Worm (Caenorhabditis elegans) whole organism, L2 larva: Measurements from ENCODE around the gene srh-184.

Experiments used
- C34F6.9 ChIP-seq: fragments of 150-350 bp; optimal IDR thresholded peaks from 2 replicates; lab custom pipeline; 2014; ENCODE audit warnings: missing biosample characterization, missing genetic modification characterization
- Y55F3AM.14 ChIP-seq: fragments of 200-800 bp; sonication (Bioruptor generic); optimal IDR thresholded peaks from 2 replicates; lab custom pipeline; 2018; ENCODE audit warnings: mild to moderate bottlenecking, missing genetic modification characterization, missing compliant biosample characterization
- ZK546.5 ChIP-seq: sonication (generic microtip); optimal IDR thresholded peaks from 2 replicates; lab custom pipeline; 2017; ENCODE audit warnings: missing biosample characterization, missing genetic modification characterization
- alr-1 ChIP-seq: fragments of 150-350 bp; optimal IDR thresholded peaks from 2 replicates; lab custom pipeline; 2014; ENCODE audit warnings: missing biosample characterization, missing genetic modification characterization
- aly-2 ChIP-seq: fragments of 150-350 bp; optimal IDR thresholded peaks from 2 replicates; lab custom pipeline; 2014; ENCODE audit warnings: missing biosample characterization, missing genetic modification characterization
- ama-1 ChIP-seq: fragments of 150-350 bp; optimal IDR thresholded peaks from 2 replicates; lab custom pipeline; 2018; ENCODE audit warnings: inconsistent platforms
- blmp-1 ChIP-seq: sonication (generic microtip); optimal IDR thresholded peaks from 2 replicates; lab custom pipeline; 2017; ENCODE audit warnings: missing genetic modification characterization, mild to moderate bottlenecking, missing compliant biosample characterization, antibody characterized with exemption, moderate library complexity; ENCODE audit not compliant: insufficient read depth
- ceh-16 ChIP-seq: fragments of 150-350 bp; optimal IDR thresholded peaks from 2 replicates; lab custom pipeline; 2014; ENCODE audit warnings: missing biosample characterization, missing genetic modification characterization
- ceh-82 ChIP-seq: fragments of 150-350 bp; optimal IDR thresholded peaks from 2 replicates; lab custom pipeline; 2014; ENCODE audit warnings: missing biosample characterization, missing genetic modification characterization
- crh-2 ChIP-seq: sonication (generic microtip); optimal IDR thresholded peaks from 2 replicates; lab custom pipeline; 2017; ENCODE audit warnings: missing biosample characterization, missing genetic modification characterization
- egl-27 ChIP-seq: sonication (generic microtip); optimal IDR thresholded peaks from 3 replicates; lab custom pipeline; 2017; ENCODE audit warnings: missing biosample characterization, missing genetic modification reagents, missing genetic modification characterization
- elt-1 ChIP-seq: fragments of 150-350 bp; optimal IDR thresholded peaks from 2 replicates; lab custom pipeline; 2014; ENCODE audit warnings: missing biosample characterization, missing genetic modification characterization
- elt-3 ChIP-seq: sonication (generic microtip); optimal IDR thresholded peaks from 2 replicates; lab custom pipeline; 2017; ENCODE audit warnings: missing biosample characterization, missing genetic modification characterization
- gmeb-1 ChIP-seq: fragments of 150-350 bp; optimal IDR thresholded peaks from 2 replicates; lab custom pipeline; 2014; ENCODE audit warnings: missing biosample characterization, missing genetic modification characterization
- lin-11 ChIP-seq: fragments of 150-350 bp; sonication (generic microtip); optimal IDR thresholded peaks from 2 replicates; lab custom pipeline; 2014; ENCODE audit warnings: missing biosample characterization, missing genetic modification characterization, inconsistent platforms, mixed read lengths
- lin-39 ChIP-seq: fragments of 150-350 bp; optimal IDR thresholded peaks from 2 replicates; lab custom pipeline; 2014; ENCODE audit warnings: missing biosample characterization, missing genetic modification reagents, missing genetic modification characterization
- lsy-2 ChIP-seq, 2 experiments: fragments of 150-350 bp in 1 of 2; sonication (generic microtip) in 1 of 2; optimal IDR thresholded peaks; 2 replicates each; lab custom pipeline; 2014 to 2017; ENCODE audit warnings: missing biosample characterization in 2 of 2, missing genetic modification characterization in 2 of 2
- mab-5 ChIP-seq: fragments of 150-350 bp; optimal IDR thresholded peaks from 2 replicates; lab custom pipeline; 2014; ENCODE audit warnings: missing biosample characterization, missing genetic modification characterization
- mbf-1 ChIP-seq: sonication (generic microtip); optimal IDR thresholded peaks from 2 replicates; lab custom pipeline; 2017; ENCODE audit warnings: missing biosample characterization, missing genetic modification characterization
- mdl-1 ChIP-seq, 2 experiments: fragments of 150-350 bp in 1 of 2; sonication (generic microtip) in 1 of 2; optimal IDR thresholded peaks; 2 replicates each; lab custom pipeline; 2017; ENCODE audit warnings: missing biosample characterization in 2 of 2, missing genetic modification characterization in 2 of 2
- nhr-12 ChIP-seq: fragments of 150-350 bp; optimal IDR thresholded peaks from 2 replicates; lab custom pipeline; 2014; ENCODE audit warnings: missing biosample characterization, missing genetic modification characterization
- nhr-21 ChIP-seq: fragments of 150-350 bp; optimal IDR thresholded peaks from 2 replicates; lab custom pipeline; 2014; ENCODE audit warnings: missing biosample characterization, missing genetic modification characterization
- nhr-237 ChIP-seq: fragments of 150-350 bp; optimal IDR thresholded peaks from 2 replicates; lab custom pipeline; 2014; ENCODE audit warnings: missing biosample characterization, missing genetic modification characterization
- nhr-25 ChIP-seq: fragments of 150-350 bp; sonication (generic microtip); optimal IDR thresholded peaks from 3 replicates; lab custom pipeline; 2014; ENCODE audit warnings: missing biosample characterization, missing genetic modification characterization
- nhr-6 ChIP-seq: fragments of 150-350 bp; optimal IDR thresholded peaks from 2 replicates; lab custom pipeline; 2014; ENCODE audit warnings: missing biosample characterization, missing genetic modification characterization
- peb-1 ChIP-seq: fragments of 150-350 bp; optimal IDR thresholded peaks from 2 replicates; lab custom pipeline; 2014; ENCODE audit warnings: missing biosample characterization, missing genetic modification characterization
- skn-1 ChIP-seq: sonication (generic microtip); optimal IDR thresholded peaks from 2 replicates; lab custom pipeline; 2017; ENCODE audit warnings: missing biosample characterization, missing genetic modification characterization
- sma-3 ChIP-seq: sonication (generic microtip); optimal IDR thresholded peaks from 2 replicates; lab custom pipeline; 2016; ENCODE audit warnings: missing genetic modification reagents, missing genetic modification characterization, missing compliant biosample characterization
- sma-9 ChIP-seq, 2 experiments: fragments of 150-350 bp in 1 of 2; sonication (generic microtip) in 1 of 2; optimal IDR thresholded peaks; 2 replicates each; lab custom pipeline; 2014 to 2016; ENCODE audit warnings: missing genetic modification characterization in 2 of 2, mild to moderate bottlenecking in 1 of 2, missing biosample characterization in 1 of 2, missing compliant biosample characterization in 1 of 2, missing genetic modification reagents in 1 of 2, moderate library complexity in 1 of 2
- unc-39 ChIP-seq: fragments of 150-350 bp; optimal IDR thresholded peaks from 2 replicates; lab custom pipeline; 2014; ENCODE audit warnings: missing biosample characterization, missing genetic modification characterization
- unc-55 ChIP-seq: fragments of 150-350 bp; sonication (generic microtip); optimal IDR thresholded peaks from 3 replicates; lab custom pipeline; 2014; ENCODE audit warnings: missing biosample characterization, missing genetic modification reagents, missing genetic modification characterization
- unc-62 ChIP-seq: fragments of 150-350 bp; optimal IDR thresholded peaks from 2 replicates; lab custom pipeline; 2014; ENCODE audit warnings: missing biosample characterization, missing genetic modification reagents, missing genetic modification characterization
- zag-1 ChIP-seq: fragments of 150-350 bp; optimal IDR thresholded peaks from 2 replicates; lab custom pipeline; 2014; ENCODE audit warnings: missing biosample characterization, missing genetic modification characterization
- ztf-1 ChIP-seq: fragments of 200-800 bp; sonication (Bioruptor generic); conservative IDR thresholded peaks from 2 replicates; pipeline ENCODE4 v1.3.6; 2022; ENCODE audit warnings: missing genetic modification characterization, missing compliant biosample characterization
- ztf-11 ChIP-seq: sonication (generic microtip); optimal IDR thresholded peaks from 2 replicates; lab custom pipeline; 2017; ENCODE audit warnings: missing biosample characterization, missing genetic modification characterization
- ztf-4 ChIP-seq: fragments of 150-350 bp; optimal IDR thresholded peaks from 2 replicates; lab custom pipeline; 2014; ENCODE audit warnings: missing biosample characterization, missing genetic modification characterization

srh-184 gene

ce11 chrV:10771390-10771789 is 26.6 kb downstream of the srh-184 start, which contains the start of gene D1054.3:
D1054.3 (plus strand) TSS chrV:10771451.
- TF ChIP-seq crh-2 (no peak), nhr-6 (no peak), Y55F3AM.14 (no peak), ceh-16 (tag; lab: Kevin White, UChicago) (no peak), sma-9 (GFP tag; optimal IDR thresholded peaks at IDR 0.05; lab: Kevin White, UChicago) (no peak), sma-9 (tag; optimal IDR thresholded peaks at IDR 0.05; lab: Kevin White, UChicago) (no peak), nhr-21 (tag; lab: Kevin White, UChicago) (no peak), sma-3 (no peak), mbf-1 (tag; lab: Kevin White, UChicago) (no peak), C34F6.9 (tag; lab: Kevin White, UChicago) (no peak), lin-39 (no peak), zag-1 (tag; lab: Kevin White, UChicago) (no peak), ceh-82 (no peak)

- peak; percentile 81 for TF ChIP-seq skn-1
- TF ChIP-seq ztf-4 (tag; lab: Kevin White, UChicago): no peak
- TF ChIP-seq lsy-2 (tag; optimal IDR thresholded peaks at IDR 0.05; lab: Kevin White, UChicago): peak in 1 of 2 experiments; percentile 36
- peak; percentile 50 for TF ChIP-seq C34F6.9 (tag; lab: Kevin White, UChicago)
- TF ChIP-seq unc-39 (tag; lab: Kevin White, UChicago): no peak
- peak; percentile 24 for TF ChIP-seq crh-2
- TF ChIP-seq mab-5: no peak
- no peak for TF ChIP-seq elt-3 (tag; lab: Kevin White, UChicago)
- TF ChIP-seq nhr-25 (tag; lab: Kevin White, UChicago): no peak
- TF ChIP-seq, all 48 proteins: peak for 4
Observed at ce11 chrV:10770026-10770425, 28.0 kb downstream of the srh-184 start, which contains the start of the genes D1054.1 and pas-2. D1054.1 (minus strand) TSS chrV:10770217. pas-2 (plus strand) TSS chrV:10770368.

- TF ChIP-seq crh-2 (no peak), nhr-21 (tag; lab: Kevin White, UChicago) (no peak), nhr-12 (tag; lab: Kevin White, UChicago) (no peak), C34F6.9 (tag; lab: Kevin White, UChicago) (no peak), egl-27 (no peak), elt-1 (tag; lab: Kevin White, UChicago) (no peak), gmeb-1 (tag; lab: Kevin White, UChicago) (no peak), sma-3 (no peak), aly-2 (tag; lab: Kevin White, UChicago) (no peak), ztf-4 (tag; lab: Kevin White, UChicago) (no peak), lsy-2 (tag; optimal IDR thresholded peaks at IDR 0.05; lab: Kevin White, UChicago) (no peak), lin-11 (no peak), elt-3 (tag; lab: Kevin White, UChicago) (no peak), alr-1 (tag; lab: Kevin White, UChicago) (no peak), ama-1 (lab: Kevin White, UChicago) (no peak), nhr-6 (no peak), mbf-1 (tag; lab: Kevin White, UChicago) (no peak), zag-1 (tag; lab: Kevin White, UChicago) (no peak)
- TF ChIP-seq, all 48 proteins: peak for 0
Observed at ce11 chrV:10768892-10769291, 29.1 kb downstream of the srh-184 start.

ce11 chrV:10764066-10764465 is 33.9 kb downstream of the srh-184 start, which contains the start of gene ocr-1:
ocr-1 (plus strand) TSS chrV:10764366.
- TF ChIP-seq unc-62 (GFP tag; lab: Kevin White, UChicago) (no peak), lin-39 (no peak), ama-1 (lab: Kevin White, UChicago) (no peak), ZK546.5 (no peak), ztf-11 (tag; lab: Kevin White, UChicago) (no peak), nhr-237 (no peak), peb-1 (tag; lab: Kevin White, UChicago) (no peak), mdl-1 (tag; optimal IDR thresholded peaks at IDR 0.05; lab: Kevin White, UChicago) (no peak), blmp-1 (tag; lab: Kevin White, UChicago) (no peak), ztf-1 (GFP tag; lab: Robert Waterston, UW) (no peak), nhr-25 (tag; lab: Kevin White, UChicago) (no peak), unc-55 (no peak), egl-27 (no peak), elt-1 (tag; lab: Kevin White, UChicago) (no peak)
